Fruit fly (Drosophila melanogaster) whole organism, embryonic: Measurements from ENCODE around the gene CG31804.

Experiments used
- Asciz ChIP-seq: fragments of 200-800 bp; sonication (Bioruptor generic); optimal IDR thresholded peaks from 2 replicates; lab custom pipeline; 2017; ENCODE audit warnings: missing biosample characterization, mild to moderate bottlenecking, missing genetic modification characterization, missing genetic modification reagents
- CG10543 ChIP-seq: fragments of 200-800 bp; sonication (Bioruptor generic); optimal IDR thresholded peaks from 3 replicates; lab custom pipeline; 2017; ENCODE audit warnings: missing biosample characterization, mild to moderate bottlenecking, missing genetic modification characterization, moderate library complexity
- CG11456 ChIP-seq: fragments of 200-800 bp; sonication (Bioruptor generic); IDR thresholded peaks from 3 replicates; pipeline ENCODE4 v1.3.6; 2022; ENCODE audit warnings: missing biosample characterization, missing genetic modification characterization
- CG11696 ChIP-seq: fragments of 200-800 bp; sonication (Bioruptor generic); IDR thresholded peaks from 2 replicates; pipeline ENCODE4 v1.3.6; 2022; ENCODE audit warnings: missing biosample characterization, missing genetic modification characterization
- CG12659 ChIP-seq: fragments of 200-800 bp; sonication (Bioruptor generic); optimal IDR thresholded peaks from 3 replicates; lab custom pipeline; 2017; ENCODE audit warnings: mild to moderate bottlenecking, missing biosample characterization, missing genetic modification reagents, missing genetic modification characterization
- CG13287 ChIP-seq: fragments of 200-800 bp; sonication (Bioruptor generic); IDR thresholded peaks from 2 replicates; pipeline ENCODE4 v1.3.6; 2022; ENCODE audit warnings: missing biosample characterization, missing genetic modification characterization; ENCODE audit not compliant: partially characterized antibody
- CG15073 ChIP-seq: fragments of 200-800 bp; sonication (Bioruptor generic); optimal IDR thresholded peaks from 2 replicates; lab custom pipeline; 2016; ENCODE audit warnings: missing biosample characterization, missing genetic modification characterization
- CG1603 ChIP-seq: fragments of 200-800 bp; sonication (Bioruptor generic); optimal IDR thresholded peaks from 2 replicates; lab custom pipeline; 2019; ENCODE audit warnings: missing biosample characterization, mild to moderate bottlenecking, missing genetic modification characterization, moderate library complexity
- CG16813 ChIP-seq: fragments of 200-800 bp; sonication (Bioruptor generic); IDR thresholded peaks from 3 replicates; pipeline ENCODE4 v1.3.6; 2022; ENCODE audit warnings: missing biosample characterization, missing genetic modification characterization; ENCODE audit not compliant: partially characterized antibody
- CG16863 ChIP-seq: fragments of 200-800 bp; sonication (Bioruptor generic); optimal IDR thresholded peaks from 3 replicates; lab custom pipeline; 2016; ENCODE audit warnings: missing biosample characterization, missing genetic modification characterization
- CG1792 ChIP-seq: fragments of 200-800 bp; sonication (Bioruptor generic); optimal IDR thresholded peaks from 2 replicates; lab custom pipeline; 2016; ENCODE audit warnings: missing biosample characterization, missing genetic modification characterization
- CG2116 ChIP-seq: fragments of 200-800 bp; sonication (Bioruptor generic); optimal IDR thresholded peaks from 3 replicates; lab custom pipeline; 2018; ENCODE audit warnings: missing biosample characterization, mild to moderate bottlenecking, missing genetic modification characterization
- CG2889 ChIP-seq: fragments of 200-800 bp; sonication (Bioruptor generic); IDR thresholded peaks from 3 replicates; pipeline ENCODE4 v1.3.6; 2022; ENCODE audit warnings: missing biosample characterization, missing genetic modification characterization
- CG30431 ChIP-seq: fragments of 200-800 bp; sonication (Bioruptor generic); optimal IDR thresholded peaks from 2 replicates; lab custom pipeline; 2017; ENCODE audit warnings: missing biosample characterization, missing genetic modification characterization
- CG31224 ChIP-seq: fragments of 200-800 bp; sonication (Bioruptor generic); IDR thresholded peaks from 2 replicates; pipeline ENCODE4 v1.3.6; 2022; ENCODE audit warnings: missing biosample characterization, missing genetic modification characterization
- CG31365 ChIP-seq: fragments of 200-800 bp; sonication (Bioruptor generic); optimal IDR thresholded peaks from 2 replicates; lab custom pipeline; 2018; ENCODE audit warnings: missing biosample characterization, mild to moderate bottlenecking, missing genetic modification characterization
- CG32772 ChIP-seq: fragments of 200-800 bp; sonication (Bioruptor generic); IDR thresholded peaks from 2 replicates; pipeline ENCODE4 v1.3.6; 2022; ENCODE audit warnings: missing biosample characterization, missing genetic modification characterization
- CG33213 ChIP-seq: fragments of 200-800 bp; sonication (Bioruptor generic); optimal IDR thresholded peaks from 3 replicates; lab custom pipeline; 2016; ENCODE audit warnings: missing biosample characterization, missing genetic modification characterization
- CG3407 ChIP-seq: fragments of 200-800 bp; sonication (Bioruptor generic); optimal IDR thresholded peaks from 2 replicates; lab custom pipeline; 2018; ENCODE audit warnings: missing biosample characterization, mild to moderate bottlenecking, missing genetic modification characterization
- CG3726 ChIP-seq: fragments of 200-800 bp; sonication (Bioruptor generic); IDR thresholded peaks from 3 replicates; pipeline ENCODE4, ENCODE4 v1.3.6; 2022; ENCODE audit warnings: missing biosample characterization, missing genetic modification characterization
- CG3838 ChIP-seq: fragments of 200-800 bp; sonication (Bioruptor generic); optimal IDR thresholded peaks from 3 replicates; lab custom pipeline; 2016; ENCODE audit warnings: missing biosample characterization, missing genetic modification characterization
- CG42726 ChIP-seq: fragments of 200-800 bp; sonication (Bioruptor generic); IDR thresholded peaks from 2 replicates; pipeline ENCODE4 v1.3.6; 2022; ENCODE audit warnings: missing biosample characterization, missing genetic modification characterization; ENCODE audit not compliant: partially characterized antibody
- CG8765 ChIP-seq: fragments of 200-800 bp; sonication (Bioruptor generic); IDR thresholded peaks from 2 replicates; pipeline ENCODE4 v1.3.6; 2022; ENCODE audit warnings: missing biosample characterization, missing genetic modification characterization
- Dip3 ChIP-seq: fragments of 200-800 bp; sonication (Bioruptor generic); optimal IDR thresholded peaks from 3 replicates; lab custom pipeline; 2016; ENCODE audit warnings: missing biosample characterization, missing genetic modification characterization
- E2f2 ChIP-seq: fragments of 200-800 bp; sonication (Bioruptor generic); IDR thresholded peaks from 2 replicates; pipeline ENCODE4 v1.3.6; 2022; ENCODE audit warnings: missing biosample characterization, missing genetic modification characterization
- ERR ChIP-seq: fragments of 200-800 bp; sonication (Bioruptor generic); optimal IDR thresholded peaks from 2 replicates; lab custom pipeline; 2016; ENCODE audit warnings: missing biosample characterization, missing genetic modification characterization
- Mad ChIP-seq: fragments of 200-800 bp; sonication (Bioruptor generic); optimal IDR thresholded peaks from 2 replicates; lab custom pipeline; 2016; ENCODE audit warnings: missing biosample characterization, missing genetic modification characterization
- Mes4 ChIP-seq: fragments of 200-800 bp; sonication (Bioruptor generic); optimal IDR thresholded peaks from 2 replicates; lab custom pipeline; 2016; ENCODE audit warnings: missing biosample characterization, missing genetic modification characterization
- Myb ChIP-seq: fragments of 200-800 bp; sonication (Bioruptor generic); optimal IDR thresholded peaks from 2 replicates; lab custom pipeline; 2016; ENCODE audit warnings: missing biosample characterization, missing genetic modification characterization
- NC2α ChIP-seq: fragments of 200-800 bp; sonication (Bioruptor generic); optimal IDR thresholded peaks from 2 replicates; lab custom pipeline; 2016; ENCODE audit warnings: missing biosample characterization, missing genetic modification characterization
- Nf-YB ChIP-seq: fragments of 200-800 bp; sonication (Bioruptor generic); optimal IDR thresholded peaks from 3 replicates; lab custom pipeline; 2019; ENCODE audit warnings: missing biosample characterization, mild to moderate bottlenecking, missing genetic modification characterization, moderate library complexity
- TFAM ChIP-seq: fragments of 200-800 bp; sonication (Bioruptor generic); optimal IDR thresholded peaks from 2 replicates; lab custom pipeline; 2017; ENCODE audit warnings: missing biosample characterization, missing genetic modification characterization, inconsistent platforms
- Xrp1 ChIP-seq: fragments of 200-800 bp; sonication (Bioruptor generic); IDR thresholded peaks from 2 replicates; pipeline ENCODE4 v1.3.6; 2022; ENCODE audit warnings: missing biosample characterization, missing genetic modification characterization
- ash1 ChIP-seq: fragments of 200-800 bp; sonication (Bioruptor generic); optimal IDR thresholded peaks from 2 replicates; lab custom pipeline; 2018; ENCODE audit warnings: missing biosample characterization, mild to moderate bottlenecking, missing genetic modification characterization
- cas ChIP-seq: fragments of 200-800 bp; sonication (Bioruptor generic); IDR thresholded peaks from 2 replicates; pipeline ENCODE4 v1.3.6; 2022; ENCODE audit warnings: missing biosample characterization, missing genetic modification characterization
- cg ChIP-seq: fragments of 200-800 bp; sonication (Bioruptor generic); optimal IDR thresholded peaks from 3 replicates; lab custom pipeline; 2019; ENCODE audit warnings: missing biosample characterization, mild to moderate bottlenecking, missing genetic modification characterization, moderate library complexity
- dpn ChIP-seq, 2 experiments: fragments of 200-800 bp; sonication (Bioruptor generic); optimal IDR thresholded peaks; 3 replicates each; lab custom pipeline; 2016; ENCODE audit warnings: missing biosample characterization in 2 of 2, missing genetic modification characterization in 2 of 2
- eve ChIP-seq, 2 experiments: fragments of >200 bp; optimal IDR thresholded peaks; 2 replicates each; lab custom pipeline; 2017; ENCODE audit warnings: missing biosample characterization in 2 of 2, missing genetic modification characterization in 2 of 2
- exex ChIP-seq: fragments of 200-800 bp; sonication (Bioruptor generic); optimal IDR thresholded peaks from 4 replicates; lab custom pipeline; 2018; ENCODE audit warnings: missing biosample characterization, mild to moderate bottlenecking, missing genetic modification characterization, moderate library complexity
- fd64A ChIP-seq: fragments of 200-800 bp; sonication (Bioruptor generic); optimal IDR thresholded peaks from 3 replicates; lab custom pipeline; 2018; ENCODE audit warnings: missing biosample characterization, mild to moderate bottlenecking, missing genetic modification characterization
- h ChIP-seq: fragments of >200 bp; optimal IDR thresholded peaks from 2 replicates; lab custom pipeline; 2017
- hb ChIP-seq: fragments of 200-800 bp; sonication (Bioruptor generic); IDR thresholded peaks from 3 replicates; pipeline ENCODE4 v1.3.6; 2022; ENCODE audit warnings: missing biosample characterization, missing genetic modification characterization; ENCODE audit not compliant: partially characterized antibody
- jing ChIP-seq: fragments of 200-800 bp; sonication (Bioruptor generic); optimal IDR thresholded peaks from 2 replicates; lab custom pipeline; 2018; ENCODE audit warnings: missing biosample characterization, mild to moderate bottlenecking, missing genetic modification characterization
- mirr ChIP-seq: fragments of 200-800 bp; sonication (Bioruptor generic); optimal IDR thresholded peaks from 3 replicates; lab custom pipeline; 2018; ENCODE audit warnings: missing biosample characterization, mild to moderate bottlenecking, missing genetic modification characterization
- pita ChIP-seq: fragments of 200-800 bp; sonication (Bioruptor generic); optimal IDR thresholded peaks from 2 replicates; lab custom pipeline; 2017; ENCODE audit warnings: missing biosample characterization, mild to moderate bottlenecking, missing genetic modification characterization
- ranshi ChIP-seq: fragments of 200-800 bp; sonication (Bioruptor generic); IDR thresholded peaks from 2 replicates; pipeline ENCODE4 v1.3.6; 2022; ENCODE audit warnings: missing biosample characterization, missing genetic modification characterization
- rib ChIP-seq: fragments of 200-800 bp; sonication (Bioruptor generic); IDR thresholded peaks from 2 replicates; pipeline ENCODE4 v1.3.6; 2022; ENCODE audit warnings: missing biosample characterization, missing genetic modification characterization
- salm ChIP-seq: fragments of 200-800 bp; sonication (Bioruptor generic); optimal IDR thresholded peaks from 2 replicates; lab custom pipeline; 2018; ENCODE audit warnings: missing biosample characterization, mild to moderate bottlenecking, missing genetic modification characterization
- seq ChIP-seq: fragments of 200-800 bp; sonication (Bioruptor generic); IDR thresholded peaks from 2 replicates; pipeline ENCODE4 v1.3.6; 2022; ENCODE audit warnings: missing biosample characterization, missing genetic modification characterization
- stc ChIP-seq: fragments of 200-800 bp; sonication (Bioruptor generic); IDR thresholded peaks from 2 replicates; pipeline ENCODE4 v1.3.6; 2022; ENCODE audit warnings: missing biosample characterization, missing genetic modification characterization
- trem ChIP-seq: fragments of 200-800 bp; optimal IDR thresholded peaks from 3 replicates; lab custom pipeline; 2019; ENCODE audit warnings: missing biosample characterization, mild to moderate bottlenecking, missing genetic modification characterization, moderate library complexity
- tx ChIP-seq: fragments of 200-800 bp; sonication (Bioruptor generic); optimal IDR thresholded peaks from 2 replicates; lab custom pipeline; 2016; ENCODE audit warnings: missing biosample characterization, missing genetic modification characterization

The CG31804 gene

dm6 chr2L:17379844-17380243, 16.5 kb downstream of the CG31804 start (continued):
- TF ChIP-seq CG31365 (tag; lab: Kevin White, UChicago) (peak; percentile 60), cg (GFP tag; lab: Kevin White, UChicago) (no peak), dpn (GFP tag; optimal IDR thresholded peaks at IDR 0.05; lab: Kevin White, UChicago) (peak in 1 of 2 experiments; percentile 67), jing (peak; percentile 58), CG16863 (GFP tag; lab: Kevin White, UChicago) (peak; percentile 74), CG12659 (peak; percentile 34), CG13287 (GFP tag; lab: Robert Waterston, UW) (no peak), trem (tag; lab: Kevin White, UChicago) (peak; percentile 58), fd64A (GFP tag; lab: Kevin White, UChicago) (peak; percentile 92), NC2α (GFP tag; lab: Kevin White, UChicago) (peak; percentile 89), Xrp1 (GFP tag; lab: Robert Waterston, UW) (peak; percentile 85), hb (no peak), Dip3 (no peak), Asciz (peak; percentile 93), rib (GFP tag; lab: Robert Waterston, UW) (peak; percentile 50), CG3726 (GFP tag; lab: Robert Waterston, UW) (no peak), CG2889 (GFP tag; lab: Robert Waterston, UW) (no peak), TFAM (GFP tag; lab: Kevin White, UChicago) (peak; percentile 70), CG10543 (GFP tag; lab: Kevin White, UChicago) (peak; percentile 26), ranshi (GFP tag; lab: Robert Waterston, UW) (peak; percentile 46; the same call in 1 of the 2 replicates), tx (peak; percentile 48), CG33213 (GFP tag; lab: Kevin White, UChicago) (peak; percentile 83), CG1603 (tag; lab: Kevin White, UChicago) (peak; percentile 90), CG30431 (GFP tag; lab: Kevin White, UChicago) (peak; percentile 74), stc (peak; percentile 63), CG31224 (GFP tag; lab: Robert Waterston, UW) (no peak), Mad (GFP tag; lab: Kevin White, UChicago) (peak; percentile 32), salm (tag; lab: Kevin White, UChicago) (peak; percentile 78), h (lab: Kevin White, UChicago) (no peak), CG8765 (no peak), ERR (peak; percentile 3), Nf-YB (GFP tag; lab: Kevin White, UChicago) (peak; percentile 51), exex (tag; lab: Kevin White, UChicago) (no peak), E2f2 (no peak), CG15073 (GFP tag; lab: Kevin White, UChicago) (no peak), CG11456 (GFP tag; lab: Robert Waterston, UW) (no peak), CG3407 (GFP tag; lab: Kevin White, UChicago) (peak; percentile 92), CG1792 (GFP tag; lab: Kevin White, UChicago) (peak; percentile 71), CG32772 (0 out of 2 replicates have a peak, but pooled peaks have one; percentile 24), pita (GFP tag; lab: Kevin White, UChicago) (no peak), mirr (GFP tag; lab: Kevin White, UChicago) (no peak), CG3838 (GFP tag; lab: Kevin White, UChicago) (no peak), eve (GFP tag; optimal IDR thresholded peaks at IDR 0.05; lab: Kevin White, UChicago) (no peak), cas (GFP tag; lab: Robert Waterston, UW) (no peak), CG42726 (no peak), CG2116 (GFP tag; lab: Kevin White, UChicago) (peak; percentile 39), Mes4 (GFP tag; lab: Kevin White, UChicago) (peak; percentile 80), seq (no peak), CG11696 (GFP tag; lab: Robert Waterston, UW) (peak; percentile 47; the same call in 1 of the 2 replicates), Myb (GFP tag; lab: Kevin White, UChicago) (peak; percentile 15), ash1 (GFP tag; lab: Kevin White, UChicago) (no peak), CG16813 (GFP tag; lab: Robert Waterston, UW) (no peak)
